Fruit fly (Drosophila melanogaster) Kc167 (cell line): ENCODE data around the gene aop.

Source experiments
- Myc ChIP-seq: fragments of >200 bp; optimal IDR thresholded peaks from 2 replicates; lab custom pipeline; 2017; ENCODE audit warnings: missing external identifiers
- Sin3A ChIP-seq: fragments of >200 bp; optimal IDR thresholded peaks from 2 replicates; lab custom pipeline; 2018; ENCODE audit warnings: missing external identifiers
- h ChIP-seq: fragments of >200 bp; optimal IDR thresholded peaks from 3 replicates; lab custom pipeline; 2018; ENCODE audit warnings: missing external identifiers
- insv ChIP-seq: fragments of >200 bp; optimal IDR thresholded peaks from 3 replicates; lab custom pipeline; 2018; ENCODE audit warnings: missing external identifiers
- psq ChIP-seq: fragments of >200 bp; optimal IDR thresholded peaks from 2 replicates; lab custom pipeline; 2017; ENCODE audit warnings: missing external identifiers
- ttk ChIP-seq: sonication (Bioruptor generic); optimal IDR thresholded peaks from 2 replicates; lab custom pipeline; 2017; ENCODE audit warnings: missing external identifiers

- TF ChIP-seq psq (no peak), Sin3A (lab: Kevin White, UChicago) (no peak), ttk (no peak), Myc (lab: Kevin White, UChicago) (no peak), insv (lab: Kevin White, UChicago) (no peak), h (lab: Kevin White, UChicago) (no peak)
Observed at dm6 chr2L:2226259-2227121, 47.9 kb upstream of the aop start, which contains the start of the genes CG15387 and sau.
